Worm (Caenorhabditis elegans) whole organism, L3 larva: ENCODE data around the gene Y37A1B.7.

ENCODE experiments used
- R02D3.7 ChIP-seq: fragments of 150-350 bp; optimal IDR thresholded peaks from 2 replicates; lab custom pipeline; 2014; ENCODE audit warnings: missing biosample characterization, missing genetic modification characterization
- ZK546.5 ChIP-seq: sonication (generic microtip); optimal IDR thresholded peaks from 2 replicates; lab custom pipeline; 2017; ENCODE audit warnings: missing biosample characterization, missing genetic modification characterization
- aly-2 ChIP-seq: fragments of 150-350 bp; optimal IDR thresholded peaks from 2 replicates; lab custom pipeline; 2014; ENCODE audit warnings: missing biosample characterization, missing genetic modification characterization
- ama-1 ChIP-seq: fragments of 150-350 bp; optimal IDR thresholded peaks from 2 replicates; lab custom pipeline; 2018
- ceh-16 ChIP-seq: sonication (generic microtip); optimal IDR thresholded peaks from 2 replicates; lab custom pipeline; 2017; ENCODE audit warnings: missing biosample characterization, missing genetic modification characterization
- ceh-82 ChIP-seq: fragments of 150-350 bp; optimal IDR thresholded peaks from 2 replicates; lab custom pipeline; 2014; ENCODE audit warnings: missing biosample characterization, missing genetic modification characterization
- ceh-9 ChIP-seq: sonication (generic microtip); optimal IDR thresholded peaks from 2 replicates; lab custom pipeline; 2018; ENCODE audit warnings: missing biosample characterization, missing genetic modification characterization
- daf-12 ChIP-seq: fragments of 150-350 bp; optimal IDR thresholded peaks from 2 replicates; lab custom pipeline; 2014; ENCODE audit warnings: missing biosample characterization, missing genetic modification reagents, missing genetic modification characterization
- egl-27 ChIP-seq: sonication (generic microtip); optimal IDR thresholded peaks from 4 replicates; lab custom pipeline; 2017; ENCODE audit warnings: missing biosample characterization, missing genetic modification reagents, missing genetic modification characterization
- egl-5 ChIP-seq: fragments of 150-350 bp; optimal IDR thresholded peaks from 2 replicates; lab custom pipeline; 2017; ENCODE audit warnings: missing biosample characterization, missing genetic modification reagents, missing genetic modification characterization, inconsistent platforms
- elt-1 ChIP-seq: fragments of 150-350 bp; optimal IDR thresholded peaks from 2 replicates; lab custom pipeline; 2014; ENCODE audit warnings: missing biosample characterization, missing genetic modification characterization
- elt-2 ChIP-seq: sonication (generic microtip); optimal IDR thresholded peaks from 2 replicates; lab custom pipeline; 2016; ENCODE audit warnings: missing genetic modification reagents, mild to moderate bottlenecking, missing genetic modification characterization, missing compliant biosample characterization
- elt-3 ChIP-seq, 3 experiments: fragments of 150-350 bp in 1 of 3; sonication (generic microtip) in 2 of 3; optimal IDR thresholded peaks; 2 replicates in 2 of 3; 4 replicates in 1 of 3; lab custom pipeline; 2014 to 2017; ENCODE audit warnings: missing biosample characterization in 3 of 3, missing genetic modification characterization in 3 of 3
- fkh-10 ChIP-seq: sonication (generic microtip); optimal IDR thresholded peaks from 2 replicates; lab custom pipeline; 2017; ENCODE audit warnings: missing biosample characterization, missing genetic modification reagents, missing genetic modification characterization
- fkh-2 ChIP-seq: fragments of 150-350 bp; optimal IDR thresholded peaks from 2 replicates; lab custom pipeline; 2014; ENCODE audit warnings: missing biosample characterization, missing genetic modification reagents, missing genetic modification characterization
- fos-1 ChIP-seq: fragments of 150-350 bp; optimal IDR thresholded peaks from 2 replicates; lab custom pipeline; 2014; ENCODE audit warnings: missing biosample characterization, missing genetic modification characterization
- hmg-11 ChIP-seq: sonication (generic microtip); optimal IDR thresholded peaks from 2 replicates; lab custom pipeline; 2016; ENCODE audit warnings: missing genetic modification characterization, missing compliant biosample characterization
- jun-1 ChIP-seq: fragments of 150-350 bp; optimal IDR thresholded peaks from 2 replicates; lab custom pipeline; 2014; ENCODE audit warnings: missing biosample characterization, missing genetic modification reagents, missing genetic modification characterization
- lin-39 ChIP-seq: fragments of 150-350 bp; optimal IDR thresholded peaks from 2 replicates; lab custom pipeline; 2018; ENCODE audit warnings: missing biosample characterization, missing genetic modification reagents, missing genetic modification characterization
- lsy-12 ChIP-seq: sonication (generic microtip); optimal IDR thresholded peaks from 2 replicates; lab custom pipeline; 2016; ENCODE audit warnings: mild to moderate bottlenecking, missing genetic modification characterization, missing compliant biosample characterization
- mdl-1 ChIP-seq: fragments of 150-350 bp; optimal IDR thresholded peaks from 2 replicates; lab custom pipeline; 2014; ENCODE audit warnings: missing biosample characterization, missing genetic modification characterization
- mml-1 ChIP-seq: fragments of 150-350 bp; sonication (generic microtip); optimal IDR thresholded peaks from 3 replicates; lab custom pipeline; 2014; ENCODE audit warnings: missing biosample characterization, missing genetic modification characterization
- nfya-1 ChIP-seq: sonication (generic microtip); optimal IDR thresholded peaks from 2 replicates; lab custom pipeline; 2017; ENCODE audit warnings: missing genetic modification characterization, mild to moderate bottlenecking, missing compliant biosample characterization, antibody characterized with exemption, moderate library complexity; ENCODE audit not compliant: insufficient read depth
- nhr-11 ChIP-seq: fragments of 150-350 bp; optimal IDR thresholded peaks from 2 replicates; lab custom pipeline; 2014; ENCODE audit warnings: missing biosample characterization, missing genetic modification characterization
- nhr-12 ChIP-seq: fragments of 150-350 bp; optimal IDR thresholded peaks from 2 replicates; lab custom pipeline; 2014; ENCODE audit warnings: missing biosample characterization, missing genetic modification characterization
- nhr-237 ChIP-seq: fragments of 150-350 bp; optimal IDR thresholded peaks from 2 replicates; lab custom pipeline; 2014; ENCODE audit warnings: missing biosample characterization, missing genetic modification characterization
- nhr-25 ChIP-seq: sonication (generic microtip); optimal IDR thresholded peaks from 2 replicates; lab custom pipeline; 2017; ENCODE audit warnings: missing biosample characterization, missing genetic modification characterization
- nhr-28 ChIP-seq: fragments of 150-350 bp; optimal IDR thresholded peaks from 2 replicates; lab custom pipeline; 2014; ENCODE audit warnings: missing biosample characterization, missing genetic modification characterization
- nhr-43 ChIP-seq: sonication (generic microtip); optimal IDR thresholded peaks from 2 replicates; lab custom pipeline; 2016; ENCODE audit warnings: mild to moderate bottlenecking, missing genetic modification characterization, missing compliant biosample characterization; ENCODE audit not compliant: poor library complexity, severe bottlenecking
- nhr-67 ChIP-seq: fragments of 150-350 bp; optimal IDR thresholded peaks from 2 replicates; lab custom pipeline; 2014; ENCODE audit warnings: missing biosample characterization, missing genetic modification characterization
- nhr-76 ChIP-seq: fragments of 150-350 bp; sonication (generic microtip); optimal IDR thresholded peaks from 5 replicates; lab custom pipeline; 2014; ENCODE audit warnings: missing biosample characterization, missing genetic modification characterization
- nhr-77 ChIP-seq: fragments of 150-350 bp; optimal IDR thresholded peaks from 2 replicates; lab custom pipeline; 2014; ENCODE audit warnings: missing biosample characterization, missing genetic modification characterization
- pha-4 ChIP-seq: fragments of 150-350 bp; optimal IDR thresholded peaks from 2 replicates; lab custom pipeline; 2014; ENCODE audit warnings: missing biosample characterization, missing genetic modification reagents, missing genetic modification characterization
- pqm-1 ChIP-seq: fragments of 150-350 bp; optimal IDR thresholded peaks from 2 replicates; lab custom pipeline; 2017; ENCODE audit warnings: missing biosample characterization, missing genetic modification characterization, inconsistent platforms
- sea-2 ChIP-seq: fragments of 150-350 bp; sonication (generic microtip); optimal IDR thresholded peaks from 4 replicates; lab custom pipeline; 2014; ENCODE audit warnings: missing biosample characterization, missing genetic modification reagents, missing genetic modification characterization
- skn-1 ChIP-seq: fragments of 150-350 bp; optimal IDR thresholded peaks from 2 replicates; lab custom pipeline; 2014; ENCODE audit warnings: missing biosample characterization, missing genetic modification characterization
- snpc-4 ChIP-seq: fragments of 150-350 bp; optimal IDR thresholded peaks from 2 replicates; lab custom pipeline; 2014; ENCODE audit warnings: missing biosample characterization, missing genetic modification characterization
- tbx-2 ChIP-seq: sonication (generic microtip); optimal IDR thresholded peaks from 2 replicates; lab custom pipeline; 2016; ENCODE audit warnings: mild to moderate bottlenecking, missing genetic modification characterization, missing compliant biosample characterization
- unc-39 ChIP-seq: sonication (generic microtip); optimal IDR thresholded peaks from 4 replicates; lab custom pipeline; 2017; ENCODE audit warnings: missing biosample characterization, missing genetic modification characterization
- unc-62 ChIP-seq: fragments of 150-350 bp; sonication (generic microtip); optimal IDR thresholded peaks from 4 replicates; lab custom pipeline; 2014; ENCODE audit warnings: missing biosample characterization, missing genetic modification reagents, missing genetic modification characterization
- zag-1 ChIP-seq: fragments of 150-350 bp; optimal IDR thresholded peaks from 2 replicates; lab custom pipeline; 2014; ENCODE audit warnings: missing biosample characterization, missing genetic modification characterization
- ztf-11 ChIP-seq: fragments of 150-350 bp; optimal IDR thresholded peaks from 2 replicates; lab custom pipeline; 2014; ENCODE audit warnings: missing biosample characterization, missing genetic modification characterization
- ztf-4 ChIP-seq: fragments of 150-350 bp; optimal IDR thresholded peaks from 2 replicates; lab custom pipeline; 2014; ENCODE audit warnings: missing biosample characterization, missing genetic modification characterization

The Y37A1B.7 gene

ce11 chrIV:14033752-14034570, 9.6 kb downstream of the Y37A1B.7 start (continued):
- TF ChIP-seq ztf-11 (tag; lab: Kevin White, UChicago) (no peak), hmg-11 (tag; lab: Kevin White, UChicago) (peak; percentile 4), skn-1 (tag; lab: Kevin White, UChicago) (peak; percentile 81), unc-62 (peak; percentile 5), fkh-10 (GFP tag; lab: Kevin White, UChicago) (peak; percentile 57), ZK546.5 (no peak), ceh-82 (tag; lab: Kevin White, UChicago) (peak; percentile 79), snpc-4 (no peak), daf-12 (tag; lab: Kevin White, UChicago) (no peak), nhr-25 (tag; lab: Kevin White, UChicago) (peak; percentile 28), elt-2 (tag; lab: Kevin White, UChicago) (no peak), nhr-43 (peak; percentile 85), nhr-67 (tag; lab: Kevin White, UChicago) (peak; percentile 64)

DNA sequence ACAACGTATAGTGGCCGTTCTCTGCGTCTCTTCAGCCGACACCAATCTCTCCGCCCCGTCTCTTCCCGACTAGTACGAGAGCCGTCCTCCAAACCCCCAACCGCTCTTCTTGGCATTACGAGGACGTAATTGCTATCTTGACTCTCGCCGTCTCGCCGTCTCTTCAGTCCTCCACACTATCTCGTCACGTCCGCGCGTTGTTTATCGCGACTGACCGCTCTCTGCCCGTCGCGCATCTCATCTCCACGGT, 10.2 kb downstream of the Y37A1B.7 start:
- no peak for TF ChIP-seq unc-39
- TF ChIP-seq nhr-25 (tag; lab: Kevin White, UChicago), result peak; percentile 38
- TF ChIP-seq aly-2 (tag; lab: Kevin White, UChicago), result no peak
- peak; percentile 13 for TF ChIP-seq sea-2 (GFP tag; lab: Kevin White, UChicago)
- peak; percentile 61 for TF ChIP-seq snpc-4
- no peak for TF ChIP-seq pha-4 (tag; lab: Kevin White, UChicago)
- TF ChIP-seq nhr-237 (tag; lab: Kevin White, UChicago), result no peak
- TF ChIP-seq egl-5 (tag; lab: Kevin White, UChicago), result no peak
- TF ChIP-seq ceh-9, result no peak
- peak; percentile 78 for TF ChIP-seq hmg-11 (tag; lab: Kevin White, UChicago)
- TF ChIP-seq elt-2 (tag; lab: Kevin White, UChicago), result peak; percentile 71
- no peak for TF ChIP-seq elt-1 (tag; lab: Kevin White, UChicago)
- TF ChIP-seq nhr-67 (tag; lab: Kevin White, UChicago), result no peak
- peak; percentile 83 for TF ChIP-seq fkh-2
- no peak for TF ChIP-seq lsy-12 (tag; lab: Kevin White, UChicago)

ce11 chrIV:14032620-14033501, 10.7 kb downstream of the Y37A1B.7 start:
- TF ChIP-seq nfya-1 (tag; lab: Kevin White, UChicago) (peak; percentile 74), elt-1 (tag; lab: Kevin White, UChicago) (peak; percentile 67), jun-1 (tag; lab: Kevin White, UChicago) (peak; percentile 87), nhr-77 (tag; lab: Kevin White, UChicago) (no peak), ceh-16 (tag; lab: Kevin White, UChicago) (peak; percentile 36), elt-3 (tag; optimal IDR thresholded peaks at IDR 0.05; lab: Kevin White, UChicago) (no peak), nhr-43 (peak; percentile 88), nhr-28 (tag; lab: Kevin White, UChicago) (peak; percentile 64), unc-62 (peak; percentile 63), daf-12 (tag; lab: Kevin White, UChicago) (peak; percentile 63), aly-2 (tag; lab: Kevin White, UChicago) (no peak), elt-2 (tag; lab: Kevin White, UChicago) (no peak), ama-1 (no peak), sea-2 (GFP tag; lab: Kevin White, UChicago) (no peak), ZK546.5 (peak; percentile 22), skn-1 (tag; lab: Kevin White, UChicago) (peak; percentile 74), nhr-76 (no peak), nhr-67 (tag; lab: Kevin White, UChicago) (no peak), ceh-9 (peak; percentile 58), nhr-12 (tag; lab: Kevin White, UChicago) (no peak), unc-39 (peak; percentile 2), nhr-237 (tag; lab: Kevin White, UChicago) (no peak), zag-1 (tag; lab: Kevin White, UChicago) (peak; percentile 28), egl-27 (tag; lab: Kevin White, UChicago) (no peak), nhr-11 (tag; lab: Kevin White, UChicago) (peak; percentile 60), tbx-2 (tag; lab: Kevin White, UChicago) (peak; percentile 86), mdl-1 (peak; percentile 62), ceh-82 (tag; lab: Kevin White, UChicago) (peak; percentile 11), fos-1 (tag; lab: Kevin White, UChicago) (peak; percentile 29), R02D3.7 (tag; lab: Kevin White, UChicago) (peak; percentile 49), hmg-11 (tag; lab: Kevin White, UChicago) (peak; percentile 43), pha-4 (tag; lab: Kevin White, UChicago) (no peak), mml-1 (tag; lab: Kevin White, UChicago) (no peak), lin-39 (tag; lab: Kevin White, UChicago) (peak; percentile 72), ztf-4 (tag; lab: Kevin White, UChicago) (peak; percentile 22), nhr-25 (tag; lab: Kevin White, UChicago) (peak; percentile 62), fkh-10 (GFP tag; lab: Kevin White, UChicago) (peak; percentile 43), pqm-1 (tag; lab: Kevin White, UChicago) (peak; percentile 32), ztf-11 (tag; lab: Kevin White, UChicago) (no peak)
